Fruit fly (Drosophila melanogaster): ENCODE results near the gene CG10413.

DNA sequence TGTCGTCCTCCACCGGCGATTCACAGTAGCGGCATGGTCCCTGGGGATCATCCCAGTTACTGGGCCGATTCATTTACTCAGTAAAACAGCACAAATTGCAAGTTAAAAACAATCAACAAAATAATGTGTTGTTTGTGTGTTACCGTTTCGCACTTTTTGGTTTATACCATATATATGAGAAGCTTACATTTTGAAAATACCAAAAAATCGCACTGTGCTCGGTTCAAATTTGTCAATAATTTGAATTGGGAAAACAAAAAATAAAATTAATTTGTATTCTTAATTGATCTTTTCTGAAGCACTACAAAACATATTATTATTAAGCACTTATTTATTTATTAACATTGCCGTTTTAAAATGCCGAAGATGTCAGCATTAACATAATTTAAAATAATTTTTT lies 7.1 kb upstream of the CG10413 start, which contains the start of gene Atac2:
- TF ChIP-seq usp (GFP tag; optimal IDR thresholded peaks at IDR 0.05) (no peak), psq (GFP tag; optimal IDR thresholded peaks at IDR 0.05) (no peak), Hr83 (GFP tag; optimal IDR thresholded peaks at IDR 0.05; ENCODE audit: poor library complexity, severe bottlenecking) (no peak), Sp1 (GFP tag; optimal IDR thresholded peaks at IDR 0.05) (no peak), OdsH (GFP tag; optimal IDR thresholded peaks at IDR 0.05) (no peak), jim (GFP tag; optimal IDR thresholded peaks at IDR 0.05) (no peak)

Data from whole organism, wandering third instar larva.